Worm (Caenorhabditis elegans) whole organism, L1 larva: ENCODE data around the gene sprr-2.

Source experiments
- C16A3.4 ChIP-seq: fragments of 150-350 bp; optimal IDR thresholded peaks from 2 replicates; lab custom pipeline; 2014; ENCODE audit warnings: missing biosample characterization, missing genetic modification characterization
- C34B4.2 ChIP-seq: sonication (generic microtip); optimal IDR thresholded peaks from 2 replicates; lab custom pipeline; 2017; ENCODE audit warnings: mild to moderate bottlenecking, missing genetic modification characterization, missing compliant biosample characterization
- aha-1 ChIP-seq: fragments of 150-350 bp; optimal IDR thresholded peaks from 2 replicates; lab custom pipeline; 2014; ENCODE audit warnings: missing biosample characterization, missing genetic modification characterization
- alr-1 ChIP-seq: fragments of 200-800 bp; sonication (Bioruptor generic); optimal IDR thresholded peaks from 2 replicates; lab custom pipeline; 2018; ENCODE audit warnings: borderline replicate concordance, mild to moderate bottlenecking, missing genetic modification characterization, missing compliant biosample characterization
- ama-1 ChIP-seq: fragments of 150-350 bp; optimal IDR thresholded peaks from 2 replicates; lab custom pipeline; 2014
- blmp-1 ChIP-seq: fragments of 150-350 bp; optimal IDR thresholded peaks from 2 replicates; lab custom pipeline; 2014; ENCODE audit warnings: missing biosample characterization, missing genetic modification characterization
- ceh-63 ChIP-seq: fragments of 200-800 bp; sonication (Bioruptor generic); optimal IDR thresholded peaks from 2 replicates; lab custom pipeline; 2018; ENCODE audit warnings: mild to moderate bottlenecking, missing genetic modification characterization, missing compliant biosample characterization
- ceh-82 ChIP-seq, 3 experiments: fragments of 150-350 bp in 1 of 3; sonication (generic microtip) in 2 of 3; optimal IDR thresholded peaks; 2 replicates each; lab custom pipeline; 2014 to 2017; ENCODE audit warnings: missing biosample characterization in 3 of 3, missing genetic modification characterization in 3 of 3
- ceh-88 ChIP-seq: fragments of 200-800 bp; sonication (Bioruptor generic); IDR thresholded peaks from 2 replicates; pipeline ENCODE4 v1.3.6; 2022; ENCODE audit warnings: missing genetic modification characterization, missing compliant biosample characterization
- ces-1 ChIP-seq: fragments of 150-350 bp; optimal IDR thresholded peaks from 2 replicates; lab custom pipeline; 2014; ENCODE audit warnings: missing biosample characterization, missing genetic modification reagents, missing genetic modification characterization
- dpl-1 ChIP-seq, 3 experiments: fragments of 150-350 bp in 2 of 3; sonication (generic microtip) in 1 of 3; optimal IDR thresholded peaks; 2 replicates each; lab custom pipeline; 2014 to 2017; ENCODE audit warnings: missing biosample characterization in 3 of 3, missing genetic modification characterization in 3 of 3, missing genetic modification reagents in 3 of 3
- dsc-1 ChIP-seq: sonication (generic microtip); optimal IDR thresholded peaks from 2 replicates; lab custom pipeline; 2016; ENCODE audit warnings: mild to moderate bottlenecking, missing genetic modification characterization, missing compliant biosample characterization
- efl-1 ChIP-seq, 4 experiments: fragments of 150-350 bp; optimal IDR thresholded peaks in 3 of 4; peaks in 1 of 4; 1 replicate in 1 of 4; 2 replicates in 3 of 4; lab custom pipeline; 2014; ENCODE audit warnings: missing biosample characterization in 2 of 4, missing genetic modification characterization in 2 of 4, missing genetic modification reagents in 2 of 4
- efl-3 ChIP-seq: fragments of 200-800 bp; sonication (Bioruptor generic); optimal IDR thresholded peaks from 2 replicates; lab custom pipeline; 2018; ENCODE audit warnings: mild to moderate bottlenecking, missing genetic modification characterization, missing compliant biosample characterization
- egl-13 ChIP-seq: sonication (generic microtip); optimal IDR thresholded peaks from 2 replicates; lab custom pipeline; 2016; ENCODE audit warnings: missing genotype, missing genetic modification reagents, missing genetic modification characterization, missing compliant biosample characterization
- elt-3 ChIP-seq, 6 experiments: fragments of 150-350 bp in 1 of 6; sonication (generic microtip); optimal IDR thresholded peaks; 2 replicates each; lab custom pipeline; 2017 to 2018; ENCODE audit warnings: missing biosample characterization in 6 of 6, missing genetic modification characterization in 6 of 6, inconsistent platforms in 1 of 6
- fkh-4 ChIP-seq: sonication (generic microtip); optimal IDR thresholded peaks from 2 replicates; lab custom pipeline; 2016; ENCODE audit warnings: missing compliant biosample characterization, missing genetic modification characterization, borderline replicate concordance
- fkh-8 ChIP-seq: sonication (generic microtip); optimal IDR thresholded peaks from 2 replicates; lab custom pipeline; 2016; ENCODE audit warnings: mild to moderate bottlenecking, missing genetic modification characterization, missing compliant biosample characterization
- grh-1 ChIP-seq: fragments of 200-800 bp; sonication (Bioruptor generic); IDR thresholded peaks from 2 replicates; pipeline ENCODE4 v1.3.6; 2022; ENCODE audit warnings: missing genetic modification reagents, missing genetic modification characterization, missing compliant biosample characterization
- hlh-4 ChIP-seq: sonication (generic microtip); optimal IDR thresholded peaks from 2 replicates; lab custom pipeline; 2016; ENCODE audit warnings: mild to moderate bottlenecking, missing genetic modification characterization, missing compliant biosample characterization
- irx-1 ChIP-seq: sonication (generic microtip); optimal IDR thresholded peaks from 2 replicates; lab custom pipeline; 2016; ENCODE audit warnings: missing genetic modification characterization, missing compliant biosample characterization
- isw-1 ChIP-seq: fragments of 200-800 bp; sonication (Bioruptor generic); IDR thresholded peaks from 2 replicates; pipeline ENCODE4 v1.3.6; 2022; ENCODE audit warnings: missing genetic modification characterization, missing compliant biosample characterization
- jun-1 ChIP-seq: fragments of 150-350 bp; optimal IDR thresholded peaks from 2 replicates; lab custom pipeline; 2014; ENCODE audit warnings: missing biosample characterization, missing genetic modification reagents, missing genetic modification characterization
- lin-13 ChIP-seq: fragments of 150-350 bp; optimal IDR thresholded peaks from 2 replicates; lab custom pipeline; 2014; ENCODE audit warnings: missing biosample characterization, missing genetic modification reagents, missing genetic modification characterization
- lin-14 ChIP-seq: fragments of 200-800 bp; sonication (Bioruptor generic); optimal IDR thresholded peaks from 2 replicates; lab custom pipeline; 2018; ENCODE audit warnings: mild to moderate bottlenecking, missing genetic modification characterization, moderate library complexity, missing compliant biosample characterization
- lin-15B ChIP-seq: fragments of 150-350 bp; sonication (generic microtip); optimal IDR thresholded peaks from 3 replicates; lab custom pipeline; 2014; ENCODE audit warnings: missing biosample characterization, missing genetic modification characterization
- lir-3 ChIP-seq: sonication (generic microtip); optimal IDR thresholded peaks from 2 replicates; lab custom pipeline; 2016; ENCODE audit warnings: mild to moderate bottlenecking, missing genetic modification characterization, moderate library complexity, missing compliant biosample characterization; ENCODE audit not compliant: poor library complexity
- lsy-2 ChIP-seq, 2 experiments: fragments of 150-350 bp; optimal IDR thresholded peaks; 2 replicates each; lab custom pipeline; 2014; ENCODE audit warnings: missing biosample characterization in 2 of 2, missing genetic modification characterization in 2 of 2
- mab-9 ChIP-seq: fragments of 200-800 bp; sonication (Bioruptor generic); IDR thresholded peaks from 2 replicates; pipeline ENCODE4 v1.3.6; 2022; ENCODE audit warnings: missing genetic modification reagents, missing genetic modification characterization, missing compliant biosample characterization
- mef-2 ChIP-seq: fragments of 150-350 bp; optimal IDR thresholded peaks from 2 replicates; lab custom pipeline; 2014; ENCODE audit warnings: missing biosample characterization, missing genetic modification characterization
- nhr-11 ChIP-seq: fragments of 150-350 bp; optimal IDR thresholded peaks from 2 replicates; lab custom pipeline; 2014; ENCODE audit warnings: missing biosample characterization, missing genetic modification characterization
- nhr-12 ChIP-seq: sonication (generic microtip); optimal IDR thresholded peaks from 2 replicates; lab custom pipeline; 2017; ENCODE audit warnings: missing biosample characterization, missing genetic modification characterization
- nhr-20 ChIP-seq: sonication (generic microtip); optimal IDR thresholded peaks from 2 replicates; lab custom pipeline; 2016; ENCODE audit warnings: mild to moderate bottlenecking, missing genetic modification characterization, missing compliant biosample characterization
- nhr-47 ChIP-seq: sonication (generic microtip); optimal IDR thresholded peaks from 2 replicates; lab custom pipeline; 2016; ENCODE audit warnings: mild to moderate bottlenecking, missing genetic modification characterization, moderate library complexity, missing compliant biosample characterization
- nhr-76 ChIP-seq: sonication (generic microtip); optimal IDR thresholded peaks from 2 replicates; lab custom pipeline; 2017; ENCODE audit warnings: missing biosample characterization, missing genetic modification characterization
- nhr-77 ChIP-seq: fragments of 150-350 bp; optimal IDR thresholded peaks from 2 replicates; lab custom pipeline; 2014; ENCODE audit warnings: missing biosample characterization, missing genetic modification characterization
- nhr-84 ChIP-seq: sonication (generic microtip); optimal IDR thresholded peaks from 2 replicates; lab custom pipeline; 2017; ENCODE audit warnings: missing biosample characterization, missing genetic modification characterization
- nhr-85 ChIP-seq: sonication (generic microtip); peaks from one replicate; lab custom pipeline; 2016; ENCODE audit warnings: missing genetic modification characterization, inconsistent platforms, missing compliant biosample characterization
- nhr-90 ChIP-seq: sonication (generic microtip); optimal IDR thresholded peaks from 2 replicates; lab custom pipeline; 2016; ENCODE audit warnings: mild to moderate bottlenecking, missing genetic modification characterization, missing compliant biosample characterization; ENCODE audit not compliant: poor library complexity
- pax-3 ChIP-seq: fragments of 200-800 bp; sonication (Bioruptor generic); optimal IDR thresholded peaks from 2 replicates; lab custom pipeline; 2018; ENCODE audit warnings: mild to moderate bottlenecking, missing genetic modification characterization, moderate library complexity, missing compliant biosample characterization
- pqm-1 ChIP-seq: sonication (generic microtip); optimal IDR thresholded peaks from 3 replicates; lab custom pipeline; 2017; ENCODE audit warnings: missing biosample characterization, missing genetic modification characterization
- rnt-1 ChIP-seq: sonication (generic microtip); optimal IDR thresholded peaks from 2 replicates; lab custom pipeline; 2016; ENCODE audit warnings: mild to moderate bottlenecking, missing genetic modification characterization, moderate library complexity, missing compliant biosample characterization
- skn-1 ChIP-seq: fragments of 150-350 bp; optimal IDR thresholded peaks from 2 replicates; lab custom pipeline; 2014; ENCODE audit warnings: missing biosample characterization, missing genetic modification characterization
- sox-4 ChIP-seq: sonication (generic microtip); optimal IDR thresholded peaks from 2 replicates; lab custom pipeline; 2016; ENCODE audit warnings: missing genetic modification characterization, missing compliant biosample characterization
- sptf-1 ChIP-seq: fragments of 150-350 bp; optimal IDR thresholded peaks from 2 replicates; lab custom pipeline; 2014; ENCODE audit warnings: missing biosample characterization, missing genetic modification characterization
- sup-37 ChIP-seq: fragments of 200-800 bp; sonication (Bioruptor generic); optimal IDR thresholded peaks from 2 replicates; lab custom pipeline; 2018; ENCODE audit warnings: mild to moderate bottlenecking, missing genetic modification characterization, missing compliant biosample characterization
- swsn-7 ChIP-seq: sonication (generic microtip); optimal IDR thresholded peaks from 2 replicates; lab custom pipeline; 2016; ENCODE audit warnings: missing genetic modification characterization, missing compliant biosample characterization
- tlp-1 ChIP-seq: fragments of 150-350 bp; optimal IDR thresholded peaks from 2 replicates; lab custom pipeline; 2014; ENCODE audit warnings: missing biosample characterization, missing genetic modification characterization
- unc-30 ChIP-seq: sonication (generic microtip); optimal IDR thresholded peaks from 2 replicates; lab custom pipeline; 2017; ENCODE audit warnings: missing biosample characterization, missing genetic modification characterization
- unc-62 ChIP-seq: fragments of 150-350 bp; optimal IDR thresholded peaks from 2 replicates; lab custom pipeline; 2014; ENCODE audit warnings: missing biosample characterization, missing genetic modification reagents, missing genetic modification characterization
- vab-15 ChIP-seq: sonication (generic microtip); optimal IDR thresholded peaks from 2 replicates; lab custom pipeline; 2017; ENCODE audit warnings: missing genotype, mild to moderate bottlenecking, missing genetic modification characterization, missing compliant biosample characterization
- zip-4 ChIP-seq: fragments of 200-800 bp; sonication (Bioruptor generic); optimal IDR thresholded peaks from 2 replicates; lab custom pipeline; 2018; ENCODE audit warnings: mild to moderate bottlenecking, missing genetic modification characterization, moderate library complexity, missing compliant biosample characterization
- ztf-4 ChIP-seq: fragments of 150-350 bp; optimal IDR thresholded peaks from 2 replicates; lab custom pipeline; 2014; ENCODE audit warnings: missing biosample characterization, missing genetic modification characterization

sprr-2 gene

ce11 chrX:14810718-14811117, 17.5 kb downstream of the sprr-2 start, which contains the start of gene atf-4 (continued):
- TF ChIP-seq nhr-90 = peak; percentile 52
- no peak for TF ChIP-seq ama-1 (lab: Kevin White, UChicago)
- no peak for TF ChIP-seq zip-4
- TF ChIP-seq ceh-88 (GFP tag; lab: Robert Waterston, UW) = no peak
- TF ChIP-seq efl-1 (optimal IDR thresholded peaks at IDR 0.05; lab: Kevin White, UChicago) = peak; percentile 52 to 70
- TF ChIP-seq efl-1 (GFP tag; optimal IDR thresholded peaks at IDR 0.05 in 1 of 2; lab: Kevin White, UChicago) = peak; percentile 75 to 97
- peak; percentile 17 for TF ChIP-seq blmp-1
- no peak for TF ChIP-seq alr-1
- TF ChIP-seq sup-37 = no peak
- no peak for TF ChIP-seq nhr-12 (tag; lab: Kevin White, UChicago)
- no peak for TF ChIP-seq skn-1 (tag; lab: Kevin White, UChicago)
- TF ChIP-seq nhr-76 (tag; lab: Kevin White, UChicago) = no peak
- peak; percentile 17 for TF ChIP-seq pax-3 (tag; lab: Kevin White, UChicago)
- no peak for TF ChIP-seq efl-3 (GFP tag; lab: Kevin White, UChicago)
- no peak for TF ChIP-seq lir-3 (tag; lab: Kevin White, UChicago)
- TF ChIP-seq lin-15B (tag; lab: Kevin White, UChicago) = no peak
- peak; percentile 60 for TF ChIP-seq egl-13 (tag; lab: Kevin White, UChicago)
- peak; percentile 28 for TF ChIP-seq irx-1 (tag; lab: Kevin White, UChicago)
- peak; percentile 82 for TF ChIP-seq nhr-47
- no peak for TF ChIP-seq ces-1 (GFP tag; lab: Kevin White, UChicago)
- peak; percentile 80 for TF ChIP-seq fkh-8 (tag; lab: Kevin White, UChicago)
- no peak for TF ChIP-seq nhr-77 (tag; lab: Kevin White, UChicago)
- TF ChIP-seq nhr-11 = peak; percentile 70
- peak; percentile 87 for TF ChIP-seq nhr-20 (tag; lab: Kevin White, UChicago)
- TF ChIP-seq lin-14 (GFP tag; lab: Kevin White, UChicago) = peak; percentile 90
- TF ChIP-seq C16A3.4 (tag; lab: Kevin White, UChicago) = peak; percentile 17
- TF ChIP-seq pqm-1 = no peak
- peak; percentile 7 for TF ChIP-seq jun-1 (tag; lab: Kevin White, UChicago)
- no peak for TF ChIP-seq nhr-84
- no peak for TF ChIP-seq vab-15
- TF ChIP-seq lin-13 = peak; percentile 49
- TF ChIP-seq grh-1 (GFP tag; lab: Robert Waterston, UW) = no peak
- peak in 2 of 3 experiments; percentile 20 to 41 for TF ChIP-seq ceh-82 (tag; optimal IDR thresholded peaks at IDR 0.05; lab: Kevin White, UChicago)
- TF ChIP-seq sptf-1 = no peak
- peak; percentile 72 for TF ChIP-seq swsn-7
- peak; percentile 57 to 73 (median 70) for TF ChIP-seq dpl-1 (GFP tag; optimal IDR thresholded peaks at IDR 0.05; lab: Kevin White, UChicago)
- TF ChIP-seq aha-1 (tag; lab: Kevin White, UChicago) = no peak
- no peak for TF ChIP-seq unc-62
- TF ChIP-seq rnt-1 (tag; lab: Kevin White, UChicago) = peak; percentile 74
- no peak for TF ChIP-seq tlp-1
- TF ChIP-seq mab-9 = 0 out of 2 replicates have a peak, but pooled peaks have one; percentile 47
- no peak for TF ChIP-seq ceh-63 (GFP tag; lab: Kevin White, UChicago)
- no peak for TF ChIP-seq hlh-4
- TF ChIP-seq fkh-4 (tag; lab: Kevin White, UChicago) = no peak
- TF ChIP-seq nhr-85 = peak; percentile 85
- no peak for TF ChIP-seq mef-2 (tag; lab: Kevin White, UChicago)
- peak; percentile 48 for TF ChIP-seq ztf-4 (tag; lab: Kevin White, UChicago)
- TF ChIP-seq lsy-2 (tag; optimal IDR thresholded peaks at IDR 0.05; lab: Kevin White, UChicago) = peak; percentile 53 to 75
- no peak for TF ChIP-seq C34B4.2 (tag; lab: Kevin White, UChicago)
- TF ChIP-seq dsc-1 = peak; percentile 79
- no peak for TF ChIP-seq isw-1 (GFP tag; lab: Robert Waterston, UW)
- TF ChIP-seq sox-4 (tag; lab: Kevin White, UChicago) = peak; percentile 16
- TF ChIP-seq elt-3 (tag; optimal IDR thresholded peaks at IDR 0.05; lab: Kevin White, UChicago) = peak in 2 of 6 experiments; percentile 43 to 56
- no peak for TF ChIP-seq unc-30
